Worm (Caenorhabditis elegans) whole organism, L4 larva: ENCODE data around the gene F31E3.12.

Experiments used
- D1046.2 ChIP-seq: fragments of 200-800 bp; sonication (Bioruptor generic); IDR thresholded peaks from 2 replicates; pipeline ENCODE4 v1.3.6; 2022; ENCODE audit warnings: missing genetic modification characterization, missing compliant biosample characterization
- F10B5.3 ChIP-seq: sonication (generic microtip); optimal IDR thresholded peaks from 2 replicates; lab custom pipeline; 2016; ENCODE audit warnings: mild to moderate bottlenecking, missing genetic modification characterization, missing compliant biosample characterization
- F37D6.2 ChIP-seq: sonication (generic microtip); optimal IDR thresholded peaks from 2 replicates; lab custom pipeline; 2016; ENCODE audit warnings: mild to moderate bottlenecking, missing genetic modification characterization, missing compliant biosample characterization
- F49E8.2 ChIP-seq: sonication (generic microtip); optimal IDR thresholded peaks from 2 replicates; lab custom pipeline; 2016; ENCODE audit warnings: missing compliant biosample characterization, mild to moderate bottlenecking, missing genetic modification characterization, borderline replicate concordance
- T26A8.4 ChIP-seq: fragments of 200-800 bp; sonication (Bioruptor generic); IDR thresholded peaks from 2 replicates; pipeline ENCODE4 v1.3.6; 2022; ENCODE audit warnings: missing genetic modification characterization, missing compliant biosample characterization
- Y48G9A.11 ChIP-seq: fragments of 200-800 bp; sonication (Bioruptor generic); IDR thresholded peaks from 2 replicates; pipeline ENCODE4 v1.3.6; 2022; ENCODE audit warnings: missing genetic modification reagents, missing genetic modification characterization, missing compliant biosample characterization
- Y75B8A.6 ChIP-seq: fragments of 200-800 bp; sonication (Bioruptor generic); IDR thresholded peaks from 2 replicates; pipeline ENCODE4 v1.3.6; 2022; ENCODE audit warnings: missing genetic modification reagents, missing genetic modification characterization, missing compliant biosample characterization
- ZK337.2 ChIP-seq: fragments of 200-800 bp; sonication (Bioruptor generic); IDR thresholded peaks from 2 replicates; pipeline ENCODE4 v1.3.6; 2022; ENCODE audit warnings: missing genetic modification reagents, missing genetic modification characterization, missing compliant biosample characterization
- aly-2 ChIP-seq: sonication (generic microtip); optimal IDR thresholded peaks from 2 replicates; lab custom pipeline; 2018; ENCODE audit warnings: missing biosample characterization, missing genetic modification characterization
- arid-1 ChIP-seq: fragments of 200-800 bp; sonication (Bioruptor generic); conservative IDR thresholded peaks from 2 replicates; pipeline ENCODE4 v1.3.6; 2022; ENCODE audit warnings: missing genetic modification reagents, missing genetic modification characterization, missing compliant biosample characterization
- daf-16 ChIP-seq, 3 experiments: sonication (generic microtip); optimal IDR thresholded peaks; 2 replicates each; lab custom pipeline; 2016 to 2017; ENCODE audit warnings: missing genetic modification characterization in 3 of 3, missing genetic modification reagents in 3 of 3, mild to moderate bottlenecking in 2 of 3, missing compliant biosample characterization in 2 of 3, missing biosample characterization in 1 of 3, moderate library complexity in 1 of 3
- daf-19 ChIP-seq: fragments of 200-800 bp; sonication (Bioruptor generic); conservative IDR thresholded peaks from 2 replicates; pipeline ENCODE4 v1.3.6; 2022; ENCODE audit warnings: missing genetic modification characterization, missing compliant biosample characterization
- daf-8 ChIP-seq: fragments of 200-800 bp; sonication (Bioruptor generic); IDR thresholded peaks from 2 replicates; pipeline ENCODE4 v1.3.6; 2022; ENCODE audit warnings: missing genetic modification characterization, missing compliant biosample characterization
- dve-1 ChIP-seq: sonication (generic microtip); optimal IDR thresholded peaks from 2 replicates; lab custom pipeline; 2017; ENCODE audit warnings: antibody characterized with exemption, mild to moderate bottlenecking, missing genetic modification characterization, missing compliant biosample characterization; ENCODE audit not compliant: insufficient read depth
- fkh-10 ChIP-seq: fragments of 150-350 bp; optimal IDR thresholded peaks from 2 replicates; lab custom pipeline; 2014; ENCODE audit warnings: missing biosample characterization, missing genetic modification reagents, missing genetic modification characterization
- gei-8 ChIP-seq: fragments of 200-800 bp; sonication (Bioruptor generic); optimal IDR thresholded peaks from 2 replicates; lab custom pipeline; 2018; ENCODE audit warnings: mild to moderate bottlenecking, missing genetic modification characterization, missing compliant biosample characterization
- hif-1 ChIP-seq, 2 experiments: sonication (generic microtip); optimal IDR thresholded peaks; 2 replicates each; lab custom pipeline; 2016 to 2017; ENCODE audit warnings: missing compliant biosample characterization in 2 of 2, missing genetic modification characterization in 2 of 2, missing genetic modification reagents in 2 of 2, missing genotype in 2 of 2, mild to moderate bottlenecking in 1 of 2
- hmg-1.1 ChIP-seq: fragments of 200-800 bp; sonication (Bioruptor generic); IDR thresholded peaks from 2 replicates; pipeline ENCODE4 v1.3.6; 2022; ENCODE audit warnings: missing genetic modification reagents, missing genetic modification characterization, missing compliant biosample characterization
- lin-1 ChIP-seq: fragments of 200-800 bp; sonication (Bioruptor generic); IDR thresholded peaks from 2 replicates; pipeline ENCODE4 v1.3.6; 2022; ENCODE audit warnings: missing genetic modification reagents, missing genetic modification characterization, missing compliant biosample characterization
- lin-38 ChIP-seq: fragments of 200-800 bp; sonication (Bioruptor generic); IDR thresholded peaks from 2 replicates; pipeline ENCODE4 v1.3.6; 2022; ENCODE audit warnings: missing genetic modification reagents, missing genetic modification characterization, missing compliant biosample characterization
- lsy-2 ChIP-seq, 2 experiments: fragments of 150-350 bp in 1 of 2; sonication (generic microtip) in 1 of 2; optimal IDR thresholded peaks; 2 replicates each; lab custom pipeline; 2014 to 2017; ENCODE audit warnings: missing biosample characterization in 2 of 2, missing genetic modification characterization in 2 of 2
- madf-9 ChIP-seq: fragments of 200-800 bp; sonication (Bioruptor generic); conservative IDR thresholded peaks from 2 replicates; pipeline ENCODE4 v1.3.6; 2022; ENCODE audit warnings: missing genetic modification reagents, missing genetic modification characterization, missing compliant biosample characterization
- mep-1 ChIP-seq: fragments of 150-350 bp; sonication (generic microtip); optimal IDR thresholded peaks from 3 replicates; lab custom pipeline; 2014; ENCODE audit warnings: missing biosample characterization, missing genetic modification characterization
- mxl-3 ChIP-seq: fragments of 200-800 bp; sonication (Bioruptor generic); optimal IDR thresholded peaks from 2 replicates; lab custom pipeline; 2018; ENCODE audit warnings: mild to moderate bottlenecking, missing genetic modification characterization, missing compliant biosample characterization
- nhr-10 ChIP-seq: fragments of 150-350 bp; optimal IDR thresholded peaks from 2 replicates; lab custom pipeline; 2014; ENCODE audit warnings: missing biosample characterization, missing genetic modification characterization
- nhr-11 ChIP-seq: fragments of 150-350 bp; optimal IDR thresholded peaks from 2 replicates; lab custom pipeline; 2014; ENCODE audit warnings: missing biosample characterization, missing genetic modification characterization
- nhr-28 ChIP-seq: fragments of 150-350 bp; optimal IDR thresholded peaks from 2 replicates; lab custom pipeline; 2014; ENCODE audit warnings: missing biosample characterization, missing genetic modification characterization
- nhr-77 ChIP-seq: fragments of 150-350 bp; optimal IDR thresholded peaks from 2 replicates; lab custom pipeline; 2014; ENCODE audit warnings: missing biosample characterization, missing genetic modification characterization
- php-3 ChIP-seq: fragments of 200-800 bp; sonication (Bioruptor generic); IDR thresholded peaks from 2 replicates; pipeline ENCODE4 v1.3.6; 2022; ENCODE audit warnings: missing genetic modification reagents, missing genetic modification characterization, missing compliant biosample characterization
- pqm-1 ChIP-seq: sonication (generic microtip); optimal IDR thresholded peaks from 2 replicates; lab custom pipeline; 2017; ENCODE audit warnings: missing biosample characterization, missing genetic modification characterization
- sdz-12 ChIP-seq: fragments of 200-800 bp; sonication (Bioruptor generic); optimal IDR thresholded peaks from 2 replicates; lab custom pipeline; 2018; ENCODE audit warnings: mild to moderate bottlenecking, missing genetic modification characterization, missing compliant biosample characterization
- set-16 ChIP-seq: fragments of 200-800 bp; sonication (Bioruptor generic); IDR thresholded peaks from 2 replicates; pipeline ENCODE4 v1.3.6; 2022; ENCODE audit warnings: missing genetic modification reagents, missing genetic modification characterization, missing compliant biosample characterization
- snpc-1.2 ChIP-seq: fragments of 200-800 bp; sonication (Bioruptor generic); IDR thresholded peaks from 2 replicates; pipeline ENCODE4 v1.3.6; 2022; ENCODE audit warnings: missing genetic modification reagents, missing genetic modification characterization, missing compliant biosample characterization
- snpc-4 ChIP-seq: fragments of 150-350 bp; optimal IDR thresholded peaks from 2 replicates; lab custom pipeline; 2014; ENCODE audit warnings: missing biosample characterization, missing genetic modification characterization
- unc-39 ChIP-seq: sonication (generic microtip); optimal IDR thresholded peaks from 2 replicates; lab custom pipeline; 2017; ENCODE audit warnings: missing biosample characterization, missing genetic modification characterization
- unc-62 ChIP-seq, 3 experiments: fragments of 150-350 bp in 1 of 3; sonication (generic microtip); optimal IDR thresholded peaks in 2 of 3; peaks in 1 of 3; 1 replicate in 1 of 3; 2 replicates in 2 of 3; lab custom pipeline; 2014 to 2017; ENCODE audit warnings: missing biosample characterization in 3 of 3, missing genetic modification characterization in 3 of 3, missing genetic modification reagents in 3 of 3, missing genotype in 1 of 3
- vab-7 ChIP-seq: fragments of 200-800 bp; sonication (Bioruptor generic); IDR thresholded peaks from 2 replicates; pipeline ENCODE4 v1.3.6; 2022; ENCODE audit warnings: missing genetic modification reagents, missing genetic modification characterization, missing compliant biosample characterization
- ztf-11 ChIP-seq: fragments of 150-350 bp; optimal IDR thresholded peaks from 2 replicates; lab custom pipeline; 2014; ENCODE audit warnings: missing biosample characterization, missing genetic modification characterization

F31E3.12 gene

DNA sequence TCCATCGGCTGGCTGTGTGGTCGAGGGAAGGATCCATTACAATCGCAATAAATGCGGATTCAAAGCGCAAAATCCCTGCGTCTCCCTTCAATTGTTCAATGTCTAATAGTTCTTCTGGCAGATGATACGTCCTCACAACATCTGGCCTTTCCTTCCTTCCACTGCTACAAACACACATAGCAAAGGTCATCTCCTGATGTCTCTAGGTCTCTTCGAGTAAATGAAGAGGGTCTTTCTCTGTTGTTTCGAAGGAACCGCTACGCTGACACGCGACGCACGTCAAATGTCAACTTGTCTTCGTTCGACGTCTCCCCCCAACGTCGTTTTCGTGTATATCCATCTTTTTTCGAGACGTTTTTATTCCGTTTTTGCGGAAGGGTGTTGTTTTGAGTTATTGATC is 9.7 kb downstream of the F31E3.12 start (continued):
- TF ChIP-seq F10B5.3 (tag; lab: Kevin White, UChicago) (no peak), aly-2 (no peak), ztf-11 (tag; lab: Kevin White, UChicago) (no peak), mep-1 (peak; percentile 73), madf-9 (no peak), set-16 (GFP tag; lab: Robert Waterston, UW) (no peak), nhr-77 (tag; lab: Kevin White, UChicago) (no peak), daf-8 (GFP tag; lab: Robert Waterston, UW) (no peak), nhr-11 (tag; lab: Kevin White, UChicago) (peak; percentile 40), daf-19 (GFP tag; lab: Robert Waterston, UW) (no peak), hif-1 (tag; optimal IDR thresholded peaks at IDR 0.05; lab: Kevin White, UChicago) (no peak), ZK337.2 (GFP tag; lab: Robert Waterston, UW) (no peak), F37D6.2 (tag; lab: Kevin White, UChicago) (no peak), lin-1 (no peak), Y75B8A.6 (GFP tag; lab: Robert Waterston, UW) (no peak), F49E8.2 (tag; lab: Kevin White, UChicago) (no peak), nhr-28 (tag; lab: Kevin White, UChicago) (peak; percentile 77), vab-7 (GFP tag; lab: Robert Waterston, UW) (no peak), dve-1 (no peak), pqm-1 (tag; lab: Kevin White, UChicago) (no peak), snpc-4 (tag; lab: Kevin White, UChicago) (no peak), php-3 (GFP tag; lab: Robert Waterston, UW) (no peak), nhr-10 (tag; lab: Kevin White, UChicago) (peak; percentile 33), snpc-1.2 (no peak), daf-16 (GFP tag; optimal IDR thresholded peaks at IDR 0.05; lab: Kevin White, UChicago) (peak in 1 of 2 experiments; percentile 4), daf-16 (tag; optimal IDR thresholded peaks at IDR 0.05; lab: Kevin White, UChicago) (no peak), D1046.2 (GFP tag; lab: Robert Waterston, UW) (no peak), gei-8 (GFP tag; lab: Kevin White, UChicago) (no peak), unc-39 (no peak), arid-1 (GFP tag; lab: Robert Waterston, UW) (no peak)

DNA sequence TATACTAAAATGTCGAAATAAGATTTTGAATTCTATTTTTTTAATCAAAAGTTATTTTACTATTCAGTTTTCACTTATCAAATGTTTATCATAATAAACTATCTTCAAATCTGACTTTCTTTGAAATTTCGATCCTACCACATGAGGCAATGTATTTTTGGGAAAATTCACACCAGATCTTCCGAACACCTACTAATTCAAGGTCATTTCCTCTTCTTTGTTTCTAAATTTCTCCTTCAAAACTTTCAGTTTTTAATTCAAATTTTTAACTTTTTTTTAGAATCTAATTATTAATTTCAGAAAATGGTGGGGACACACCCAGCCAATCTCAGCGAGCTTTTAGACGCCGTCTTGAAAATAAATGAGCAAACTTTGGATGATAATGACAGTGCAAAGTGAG is 10.4 kb downstream of the F31E3.12 start, which contains the start of gene ceh-20:
Gene ceh-20 (plus strand): TSS at position 301 of the 400 bp plus-strand sequence.
- TF ChIP-seq fkh-10 = no peak
- no peak for TF ChIP-seq sdz-12 (GFP tag; lab: Kevin White, UChicago)
- peak in 1 of 2 experiments; percentile 65 for TF ChIP-seq unc-62 (GFP tag; optimal IDR thresholded peaks at IDR 0.05 in 1 of 2; lab: Kevin White, UChicago)
- TF ChIP-seq unc-62 (tag; optimal IDR thresholded peaks at IDR 0.05; lab: Kevin White, UChicago) = no peak
- TF ChIP-seq mxl-3 (GFP tag; lab: Kevin White, UChicago) = no peak

DNA sequence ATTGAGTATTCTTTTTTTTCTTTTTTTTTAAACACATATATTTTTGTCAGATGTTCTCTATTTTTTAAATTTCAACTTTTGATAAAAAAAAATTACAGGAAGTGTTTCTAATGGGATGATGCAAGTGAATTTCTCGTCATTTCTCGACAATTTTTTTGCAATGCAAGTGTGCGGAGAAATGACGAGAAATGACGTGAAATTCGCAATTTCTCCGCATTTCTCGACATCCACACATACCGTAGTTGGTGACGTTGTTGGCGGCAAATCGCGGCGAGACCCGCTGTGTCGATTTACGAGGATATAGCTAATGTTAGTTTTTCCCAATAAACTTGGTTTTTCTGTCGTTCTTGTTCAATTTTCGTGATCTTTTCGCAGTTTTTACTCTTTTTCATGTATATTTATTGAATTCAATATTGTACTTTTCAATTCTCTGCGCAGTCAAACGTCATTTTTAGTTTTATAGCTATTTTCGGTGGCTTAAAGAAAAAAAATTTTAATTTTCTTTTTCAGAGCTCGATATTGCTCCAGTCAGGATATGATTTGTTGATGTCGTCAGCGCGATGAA is 12.9 kb downstream of the F31E3.12 start, which contains the start of gene F31E3.6:
Gene F31E3.6 (plus strand): TSS at position 93 of the 565 bp plus-strand sequence.
- TF ChIP-seq hmg-1.1 (GFP tag; lab: Robert Waterston, UW) = 0 out of 2 replicates have a peak, but pooled peaks have one; percentile 41
- TF ChIP-seq lin-38 = peak; percentile 44; the same call in 1 of the 2 replicates
- peak; percentile 52; the same call in 1 of the 2 replicates for TF ChIP-seq Y48G9A.11
- peak; percentile 9 to 28 for TF ChIP-seq lsy-2 (tag; optimal IDR thresholded peaks at IDR 0.05; lab: Kevin White, UChicago)
- peak; percentile 14; the same call in 1 of the 2 replicates for TF ChIP-seq T26A8.4 (GFP tag; lab: Robert Waterston, UW)
